Worm (Caenorhabditis elegans): Measurements from ENCODE around the gene ZK1320.7.

ce11 chrII:9662160-9662559 lies 9.2 kb upstream of the ZK1320.7 start:
- TF ChIP-seq mdt-29 (GFP tag; IDR thresholded peaks at IDR 0.05): no peak
- no peak for TF ChIP-seq dve-1 (tag; optimal IDR thresholded peaks at IDR 0.05; ENCODE audit: insufficient read depth)
- TF ChIP-seq fos-1 (tag; optimal IDR thresholded peaks at IDR 0.05): no peak

All from whole organism, L4 larva.